Worm (Caenorhabditis elegans): Measurements from ENCODE around the gene srh-239.

DNA sequence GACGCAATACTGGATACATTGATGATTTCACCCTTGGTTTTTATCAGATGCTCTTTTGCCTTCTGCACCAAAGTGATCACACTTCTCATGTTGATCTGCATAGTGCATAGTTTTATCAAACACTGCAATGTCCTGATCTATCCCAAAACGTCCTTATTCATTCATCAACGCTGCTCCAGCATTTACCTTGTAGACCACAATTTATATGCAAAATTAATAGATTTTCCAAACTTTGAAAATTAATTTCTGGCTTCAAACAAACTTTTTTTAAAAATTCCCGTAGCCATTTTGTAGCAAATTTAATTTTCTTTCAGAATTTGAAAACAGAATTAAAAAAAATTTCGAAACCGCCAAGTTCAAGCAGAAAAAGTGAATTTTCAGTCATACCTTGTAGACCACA lies 39.0 kb downstream of the srh-239 start, which contains the start of gene C06B8.3:
- TF ChIP-seq dpl-1 (GFP tag; optimal IDR thresholded peaks at IDR 0.05), result no peak
- no peak for TF ChIP-seq pqm-1 (tag; optimal IDR thresholded peaks at IDR 0.05)
- TF ChIP-seq nhr-237 (tag; optimal IDR thresholded peaks at IDR 0.05), result no peak
- TF ChIP-seq C04F5.9 (tag; optimal IDR thresholded peaks at IDR 0.05), result no peak
- TF ChIP-seq lin-39 (tag; optimal IDR thresholded peaks at IDR 0.05), result no peak
- no peak for TF ChIP-seq C34B4.2 (tag; optimal IDR thresholded peaks at IDR 0.05)
- TF ChIP-seq nhr-71 (tag; optimal IDR thresholded peaks at IDR 0.05), result no peak
- no peak for TF ChIP-seq blmp-1 (tag; optimal IDR thresholded peaks at IDR 0.05)
